Fruit fly (Drosophila melanogaster): ENCODE data around the gene CG32176.

CG32176 gene

DNA sequence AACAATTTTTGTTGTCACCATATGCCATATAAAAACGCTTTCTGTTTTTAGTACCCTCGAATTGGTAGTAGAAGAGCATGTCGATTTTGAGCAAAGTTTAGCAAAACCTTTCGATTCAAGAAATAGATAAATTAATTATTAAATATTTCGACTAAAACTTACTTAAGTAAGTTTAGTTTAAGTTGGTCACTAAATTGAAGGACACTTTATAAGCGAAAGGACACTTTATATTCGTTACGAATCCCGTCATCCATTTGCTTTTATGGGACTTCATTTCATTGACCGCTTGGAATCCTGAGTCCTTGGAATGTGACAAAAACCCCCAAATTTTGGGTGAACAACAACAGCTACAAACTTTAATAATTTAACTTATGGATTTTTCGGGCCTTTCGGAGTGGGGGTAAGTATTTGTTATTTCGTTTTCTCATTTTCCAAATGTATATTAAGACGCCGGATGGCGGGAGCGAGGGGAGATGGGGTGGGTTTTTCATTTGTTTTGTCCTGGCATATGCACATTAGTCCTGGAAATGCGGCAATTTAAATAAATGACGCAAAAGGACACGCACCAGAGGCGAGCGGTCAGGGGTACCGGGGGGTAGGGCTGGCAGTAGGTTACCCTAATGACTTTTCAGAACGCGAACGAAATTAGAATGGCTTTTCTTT, 25.3 kb downstream of the CG32176 start:
- TF ChIP-seq pan (optimal IDR thresholded peaks at IDR 0.05): no peak
- no peak for TF ChIP-seq Dll (optimal IDR thresholded peaks at IDR 0.05)
- TF ChIP-seq EcR (GFP tag; optimal IDR thresholded peaks at IDR 0.05): no peak
- TF ChIP-seq usp (GFP tag; optimal IDR thresholded peaks at IDR 0.05): no peak
- TF ChIP-seq psq (optimal IDR thresholded peaks at IDR 0.05): no peak
- no peak for TF ChIP-seq CG8478 (optimal IDR thresholded peaks at IDR 0.05)

- TF ChIP-seq CG8478 (optimal IDR thresholded peaks at IDR 0.05) (no peak), Dll (optimal IDR thresholded peaks at IDR 0.05) (no peak)
Observed at dm6 chr3L:17461369-17462012, 27.8 kb downstream of the CG32176 start.

DNA sequence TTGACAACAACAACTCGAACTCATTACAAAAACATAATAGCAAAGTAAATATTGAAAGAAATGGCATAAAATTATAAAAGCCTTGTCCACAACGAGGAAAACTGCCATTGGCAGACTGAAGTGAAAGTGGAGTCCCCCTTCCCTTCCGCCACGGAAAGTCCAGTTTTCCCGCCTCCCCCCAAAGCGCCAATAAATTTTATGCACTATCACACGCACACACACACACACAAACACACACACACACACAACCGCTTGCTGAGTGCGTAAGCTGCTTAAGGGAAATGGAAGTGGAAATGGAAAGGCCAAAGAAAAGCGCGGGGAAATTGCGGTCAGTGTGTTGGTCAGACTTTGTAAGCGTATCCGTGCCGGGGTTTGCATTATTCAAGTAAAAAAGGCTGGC, 28.8 kb downstream of the CG32176 start:
- TF ChIP-seq EcR (GFP tag; optimal IDR thresholded peaks at IDR 0.05): no peak
- TF ChIP-seq usp (GFP tag; optimal IDR thresholded peaks at IDR 0.05): no peak
- TF ChIP-seq Dll (optimal IDR thresholded peaks at IDR 0.05): no peak

- TF ChIP-seq Dll (optimal IDR thresholded peaks at IDR 0.05) (no peak), pan (optimal IDR thresholded peaks at IDR 0.05) (no peak), EcR (GFP tag; optimal IDR thresholded peaks at IDR 0.05) (no peak), usp (GFP tag; optimal IDR thresholded peaks at IDR 0.05) (no peak)
Observed at dm6 chr3L:17465804-17466203, 32.1 kb downstream of the CG32176 start, which contains the start of gene QIL1. QIL1 (plus strand) TSS chr3L:17465945.

- no peak for TF ChIP-seq pan (optimal IDR thresholded peaks at IDR 0.05)
- TF ChIP-seq usp (GFP tag; optimal IDR thresholded peaks at IDR 0.05): no peak
- TF ChIP-seq CG8478 (optimal IDR thresholded peaks at IDR 0.05): no peak
- no peak for TF ChIP-seq psq (optimal IDR thresholded peaks at IDR 0.05)
- no peak for TF ChIP-seq EcR (GFP tag; optimal IDR thresholded peaks at IDR 0.05)
- no peak for TF ChIP-seq Dll (optimal IDR thresholded peaks at IDR 0.05)
Observed at dm6 chr3L:17470110-17470509, 36.4 kb downstream of the CG32176 start, which contains the start of gene SecCl. SecCl (plus strand) TSS chr3L:17470127.

dm6 chr3L:17473889-17474288, 40.2 kb downstream of the CG32176 start:
- no peak for TF ChIP-seq psq (optimal IDR thresholded peaks at IDR 0.05)
- no peak for TF ChIP-seq pan (optimal IDR thresholded peaks at IDR 0.05)
- TF ChIP-seq usp (GFP tag; optimal IDR thresholded peaks at IDR 0.05): no peak
- no peak for TF ChIP-seq Dll (optimal IDR thresholded peaks at IDR 0.05)
- TF ChIP-seq EcR (GFP tag; optimal IDR thresholded peaks at IDR 0.05): no peak
- no peak for TF ChIP-seq CG8478 (optimal IDR thresholded peaks at IDR 0.05)

DNA sequence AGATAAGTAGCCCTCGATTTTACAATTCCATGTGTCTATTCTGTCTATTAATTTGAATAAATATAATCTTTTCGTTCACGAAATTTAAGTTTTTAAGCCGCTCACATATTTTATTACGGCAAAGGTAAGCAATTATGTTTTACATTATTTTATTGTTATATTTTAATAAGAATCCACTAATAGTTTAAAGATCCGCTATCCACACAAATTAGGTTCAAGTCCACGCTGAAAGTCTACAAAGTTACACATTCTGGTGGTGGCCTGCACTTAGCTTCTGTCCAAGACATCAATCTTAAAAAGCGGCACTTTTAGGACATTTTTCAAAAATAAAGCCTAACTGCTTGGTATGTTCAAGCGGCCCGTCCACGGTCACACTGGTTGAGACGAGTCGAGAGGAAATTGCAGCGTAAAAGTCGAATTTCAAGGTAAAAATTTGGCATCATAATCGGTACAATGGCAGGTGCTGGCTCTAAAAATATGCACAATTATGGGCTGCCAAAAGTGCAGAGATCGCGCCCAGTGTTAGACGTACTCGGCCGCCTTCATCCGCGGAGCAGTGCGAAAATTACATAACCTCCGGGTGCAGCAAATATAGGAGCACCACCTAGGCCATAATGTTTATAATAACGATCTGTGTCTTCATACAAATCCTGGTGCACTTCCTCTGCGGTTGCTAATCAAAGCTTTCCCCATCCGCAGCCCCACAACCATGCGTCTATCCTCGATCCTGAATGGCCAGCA, 41.2 kb downstream of the CG32176 start, which contains the start of the genes UQCR-Q and CG46525:
Gene UQCR-Q (plus strand): TSS at position 51 of the 741 bp plus-strand sequence.
Gene CG46525 (plus strand): TSS at position 510 of the 741 bp plus-strand sequence.
- TF ChIP-seq CG8478 (optimal IDR thresholded peaks at IDR 0.05) (no peak), EcR (GFP tag; optimal IDR thresholded peaks at IDR 0.05) (no peak), psq (optimal IDR thresholded peaks at IDR 0.05) (no peak), usp (GFP tag; optimal IDR thresholded peaks at IDR 0.05) (no peak), Dll (optimal IDR thresholded peaks at IDR 0.05) (no peak), pan (optimal IDR thresholded peaks at IDR 0.05) (no peak)

DNA sequence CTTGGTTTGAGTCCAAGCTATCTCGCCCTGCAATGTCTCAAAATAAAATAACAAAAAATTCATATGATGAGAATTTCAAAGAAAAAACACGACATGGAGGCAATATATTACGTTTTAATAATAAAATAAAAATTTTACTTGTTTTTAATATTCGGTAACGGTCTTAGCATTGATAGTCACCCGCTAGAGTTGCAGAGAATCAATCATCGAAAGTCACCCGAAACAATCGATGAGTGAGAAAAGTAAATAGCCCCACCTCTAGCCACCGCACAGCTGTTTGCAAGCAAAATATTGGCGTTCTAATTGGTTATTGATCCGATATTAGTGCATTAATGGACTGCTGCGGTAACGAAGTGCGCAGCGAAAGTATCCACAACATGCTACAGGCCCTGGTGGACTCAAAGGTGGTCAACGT, 42.3 kb downstream of the CG32176 start, which contains the start of gene CG34250:
Gene CG34250 (plus strand): TSS at position 244 of the 415 bp plus-strand sequence.
- no peak for TF ChIP-seq usp (GFP tag; optimal IDR thresholded peaks at IDR 0.05)
- no peak for TF ChIP-seq CG8478 (optimal IDR thresholded peaks at IDR 0.05)
- no peak for TF ChIP-seq psq (optimal IDR thresholded peaks at IDR 0.05)
- no peak for TF ChIP-seq Dll (optimal IDR thresholded peaks at IDR 0.05)
- no peak for TF ChIP-seq pan (optimal IDR thresholded peaks at IDR 0.05)
- no peak for TF ChIP-seq EcR (GFP tag; optimal IDR thresholded peaks at IDR 0.05)

DNA sequence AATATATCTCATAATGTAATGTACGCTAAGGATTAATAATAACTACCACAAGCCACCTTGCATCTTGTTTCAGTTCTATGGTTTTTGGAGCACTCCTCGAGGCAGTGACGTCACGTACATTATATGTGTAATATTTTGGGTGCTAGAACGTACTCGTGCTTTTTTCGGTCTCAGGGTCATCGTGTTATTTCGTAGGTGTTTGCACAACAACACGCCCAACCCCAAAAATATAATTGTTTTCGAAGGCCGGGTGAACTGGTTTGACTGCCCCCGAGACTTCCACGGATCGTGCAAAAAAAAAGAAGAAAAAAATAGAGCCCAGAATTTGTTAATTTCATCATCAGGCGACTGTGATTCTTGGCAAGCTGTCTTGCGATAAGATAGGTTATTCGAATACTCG, 42.8 kb downstream of the CG32176 start:
- TF ChIP-seq psq (optimal IDR thresholded peaks at IDR 0.05) (no peak), CG8478 (optimal IDR thresholded peaks at IDR 0.05) (no peak), usp (GFP tag; optimal IDR thresholded peaks at IDR 0.05) (no peak), Dll (optimal IDR thresholded peaks at IDR 0.05) (no peak), EcR (GFP tag; optimal IDR thresholded peaks at IDR 0.05) (no peak), pan (optimal IDR thresholded peaks at IDR 0.05) (no peak)

- no peak for TF ChIP-seq psq (optimal IDR thresholded peaks at IDR 0.05)
Observed at dm6 chr3L:17478826-17479225, 45.2 kb downstream of the CG32176 start, which contains the start of the genes CG13733 and qjt. CG13733 (minus strand) TSS chr3L:17478926. qjt (plus strand) TSS chr3L:17479096.

dm6 chr3L:17485280-17485792, 51.7 kb downstream of the CG32176 start:
- TF ChIP-seq usp (GFP tag; optimal IDR thresholded peaks at IDR 0.05) (no peak), CG8478 (optimal IDR thresholded peaks at IDR 0.05) (no peak), EcR (GFP tag; optimal IDR thresholded peaks at IDR 0.05) (no peak), Dll (optimal IDR thresholded peaks at IDR 0.05) (no peak), psq (optimal IDR thresholded peaks at IDR 0.05) (no peak), pan (optimal IDR thresholded peaks at IDR 0.05) (no peak)

dm6 chr3L:17486130-17486529, 52.5 kb downstream of the CG32176 start, which contains the start of gene CG6333:
CG6333 (minus strand) TSS chr3L:17486230.
- no peak for TF ChIP-seq psq (optimal IDR thresholded peaks at IDR 0.05)
- TF ChIP-seq Dll (optimal IDR thresholded peaks at IDR 0.05): no peak
- TF ChIP-seq usp (GFP tag; optimal IDR thresholded peaks at IDR 0.05): no peak
- no peak for TF ChIP-seq EcR (GFP tag; optimal IDR thresholded peaks at IDR 0.05)
- no peak for TF ChIP-seq pan (optimal IDR thresholded peaks at IDR 0.05)
- TF ChIP-seq CG8478 (optimal IDR thresholded peaks at IDR 0.05): no peak

All from whole organism.